Comparison of ENCODE assay signal across 2 fruit fly cellular contexts in genomic region chrX:2545328-2545758, dm6.
TF ChIP-seq lines count a peak whose summit lies in the region.

Gene trol, minus strand, starts transcription at chrX:2545427.

TF ChIP-seq in whole organism, embryonic, 481 proteins besides CTCF, POLR2A, EP300 and RAD21 (continued from another document and continues in another):
- peak; percentile 36 for TF ChIP-seq yki (optimal IDR thresholded peaks at IDR 0.05; lab: Kevin White, UChicago)
- TF ChIP-seq so (GFP tag; IDR thresholded peaks at IDR 0.05; lab: Robert Waterston, UW), result peak; percentile 39; the same call in 1 of the 3 replicates
- peak; percentile 29 for TF ChIP-seq HLHmδ (GFP tag; optimal IDR thresholded peaks at IDR 0.05; lab: Kevin White, UChicago)
- TF ChIP-seq kni (GFP tag; optimal IDR thresholded peaks at IDR 0.05; lab: Kevin White, UChicago), result peak; percentile 51
- 0 out of 2 replicates have a peak, but pooled peaks have one; percentile 28 for TF ChIP-seq Bgb (GFP tag; IDR thresholded peaks at IDR 0.05; lab: Robert Waterston, UW; ENCODE audit: partially characterized antibody)
- TF ChIP-seq CG10321 (GFP tag; IDR thresholded peaks at IDR 0.05; lab: Robert Waterston, UW), result 0 out of 2 replicates have a peak, but pooled peaks have one; percentile 11
- no peak for TF ChIP-seq wor (GFP tag; IDR thresholded peaks at IDR 0.05; lab: Robert Waterston, UW)
- TF ChIP-seq CG11093 (GFP tag; IDR thresholded peaks at IDR 0.05; lab: Robert Waterston, UW), result no peak
- TF ChIP-seq CG8281 (tag; optimal IDR thresholded peaks at IDR 0.05; lab: Kevin White, UChicago), result no peak
- peak; percentile 48 for TF ChIP-seq sens (GFP tag; lab: Kevin White, UChicago)
- TF ChIP-seq lbe (GFP tag; optimal IDR thresholded peaks at IDR 0.05; lab: Kevin White, UChicago), result no peak
- TF ChIP-seq jing (GFP tag; optimal IDR thresholded peaks at IDR 0.05; lab: Kevin White, UChicago), result no peak
- peak; percentile 54 for TF ChIP-seq CG1832 (GFP tag; optimal IDR thresholded peaks at IDR 0.05; lab: Kevin White, UChicago)
- no peak for TF ChIP-seq Xrp1 (GFP tag; IDR thresholded peaks at IDR 0.05; lab: Robert Waterston, UW)
- peak; percentile 15; the same call in 1 of the 2 replicates for TF ChIP-seq Rfx (GFP tag; IDR thresholded peaks at IDR 0.05; lab: Robert Waterston, UW)
- TF ChIP-seq kah (GFP tag; optimal IDR thresholded peaks at IDR 0.05; lab: Kevin White, UChicago), result peak; percentile 27
- no peak for TF ChIP-seq CG8765 (GFP tag; IDR thresholded peaks at IDR 0.05; lab: Robert Waterston, UW)
- 0 out of 3 replicates have a peak, but pooled peaks have one; percentile 20 for TF ChIP-seq Opbp (GFP tag; IDR thresholded peaks at IDR 0.05; lab: Robert Waterston, UW; ENCODE audit: partially characterized antibody)
- peak in 1 of 2 experiments; percentile 28 for TF ChIP-seq Hr78 (GFP tag; optimal IDR thresholded peaks at IDR 0.05; lab: Kevin White, UChicago)
- TF ChIP-seq hkb (optimal IDR thresholded peaks at IDR 0.05; lab: Kevin White, UChicago), result no peak
- TF ChIP-seq hkb (GFP tag; IDR thresholded peaks at IDR 0.05; lab: Robert Waterston, UW), result peak; percentile 21; the same call in 1 of the 2 replicates
- peak; percentile 45 for TF ChIP-seq sd (tag; optimal IDR thresholded peaks at IDR 0.05; lab: Kevin White, UChicago)
- TF ChIP-seq CG16779 (GFP tag; IDR thresholded peaks at IDR 0.05; lab: Robert Waterston, UW), result no peak
- TF ChIP-seq chinmo (GFP tag; IDR thresholded peaks at IDR 0.05; lab: Robert Waterston, UW; ENCODE audit: partially characterized antibody), result peak; percentile 97
- no peak for TF ChIP-seq pum (GFP tag; optimal IDR thresholded peaks at IDR 0.05; lab: Kevin White, UChicago)
- TF ChIP-seq crp (GFP tag; optimal IDR thresholded peaks at IDR 0.05; lab: Kevin White, UChicago), result no peak
- no peak for TF ChIP-seq CG12942 (GFP tag; optimal IDR thresholded peaks at IDR 0.05; lab: Kevin White, UChicago)
- no peak for TF ChIP-seq ems (GFP tag; optimal IDR thresholded peaks at IDR 0.05; lab: Kevin White, UChicago)
- TF ChIP-seq sob (GFP tag; IDR thresholded peaks at IDR 0.05; lab: Robert Waterston, UW), result no peak
- TF ChIP-seq Trl (optimal IDR thresholded peaks at IDR 0.05; lab: Kevin White, UChicago), result peak; percentile 62 to 74
- no peak for TF ChIP-seq Trl (GFP tag; optimal IDR thresholded peaks at IDR 0.05; lab: Kevin White, UChicago)
- TF ChIP-seq gce (GFP tag; IDR thresholded peaks at IDR 0.05; lab: Robert Waterston, UW), result 0 out of 3 replicates have a peak, but pooled peaks have one; percentile 18
- 0 out of 3 replicates have a peak, but pooled peaks have one; percentile 13 for TF ChIP-seq CG34422 (GFP tag; IDR thresholded peaks at IDR 0.05; lab: Robert Waterston, UW)
- TF ChIP-seq caup (GFP tag; optimal IDR thresholded peaks at IDR 0.05; lab: Kevin White, UChicago; ENCODE audit: severe bottlenecking), result peak; percentile 34
- TF ChIP-seq Hr39 (optimal IDR thresholded peaks at IDR 0.05; lab: Kevin White, UChicago), result no peak
- peak; percentile 6 for TF ChIP-seq lab (GFP tag; optimal IDR thresholded peaks at IDR 0.05; lab: Kevin White, UChicago)
- no peak for TF ChIP-seq CG10654 (GFP tag; optimal IDR thresholded peaks at IDR 0.05; lab: Kevin White, UChicago)
- no peak for TF ChIP-seq gcm (GFP tag; optimal IDR thresholded peaks at IDR 0.05; lab: Kevin White, UChicago)
- peak; percentile 1 for TF ChIP-seq exex (tag; optimal IDR thresholded peaks at IDR 0.05; lab: Kevin White, UChicago)
- no peak for TF ChIP-seq az2 (GFP tag; optimal IDR thresholded peaks at IDR 0.05; lab: Kevin White, UChicago)
- TF ChIP-seq zfh1 (GFP tag; IDR thresholded peaks at IDR 0.05; lab: Robert Waterston, UW), result peak; percentile 25; the same call in 1 of the 3 replicates
- no peak for TF ChIP-seq hb (GFP tag; IDR thresholded peaks at IDR 0.05; lab: Robert Waterston, UW; ENCODE audit: partially characterized antibody)
- no peak for TF ChIP-seq phol (tag; optimal IDR thresholded peaks at IDR 0.05; lab: Kevin White, UChicago)
- TF ChIP-seq lov (optimal IDR thresholded peaks at IDR 0.05; lab: Kevin White, UChicago), result no peak
- 0 out of 3 replicates have a peak, but pooled peaks have one; percentile 46 for TF ChIP-seq lov (GFP tag; IDR thresholded peaks at IDR 0.05; lab: Robert Waterston, UW)
- 0 out of 2 replicates have a peak, but pooled peaks have one; percentile 9 for TF ChIP-seq CG13287 (GFP tag; IDR thresholded peaks at IDR 0.05; lab: Robert Waterston, UW; ENCODE audit: partially characterized antibody)
- TF ChIP-seq Adf1 (GFP tag; IDR thresholded peaks at IDR 0.05; lab: Robert Waterston, UW), result peak; percentile 88
- TF ChIP-seq vvl (GFP tag; IDR thresholded peaks at IDR 0.05; lab: Robert Waterston, UW), result peak; percentile 48; the same call in 1 of the 2 replicates
- TF ChIP-seq CG2875 (GFP tag; optimal IDR thresholded peaks at IDR 0.05; lab: Kevin White, UChicago), result no peak
- no peak for TF ChIP-seq CG31388 (GFP tag; optimal IDR thresholded peaks at IDR 0.05; lab: Kevin White, UChicago)
- TF ChIP-seq CG2712 (tag; optimal IDR thresholded peaks at IDR 0.05; lab: Kevin White, UChicago), result no peak
- TF ChIP-seq BEAF-32 (GFP tag; optimal IDR thresholded peaks at IDR 0.05; lab: Kevin White, UChicago), result no peak
- no peak; the same call in 1 of the 2 replicates for TF ChIP-seq chm (GFP tag; IDR thresholded peaks at IDR 0.05; lab: Robert Waterston, UW)
- peak; percentile 82 for TF ChIP-seq CG12769 (tag; optimal IDR thresholded peaks at IDR 0.05; lab: Kevin White, UChicago)
- TF ChIP-seq CG30431 (GFP tag; optimal IDR thresholded peaks at IDR 0.05; lab: Kevin White, UChicago), result no peak
- TF ChIP-seq Lhr (GFP tag; optimal IDR thresholded peaks at IDR 0.05; lab: Kevin White, UChicago), result no peak
- no peak for TF ChIP-seq zf30C (GFP tag; optimal IDR thresholded peaks at IDR 0.05; lab: Kevin White, UChicago)
- no peak for TF ChIP-seq Xbp1 (GFP tag; optimal IDR thresholded peaks at IDR 0.05; lab: Kevin White, UChicago)
- no peak for TF ChIP-seq onecut (GFP tag; IDR thresholded peaks at IDR 0.05; lab: Robert Waterston, UW)
- no peak for TF ChIP-seq CG10959 (GFP tag; IDR thresholded peaks at IDR 0.05; lab: Robert Waterston, UW)
- peak; percentile 45 for TF ChIP-seq CG15479 (GFP tag; optimal IDR thresholded peaks at IDR 0.05; lab: Kevin White, UChicago)
- peak; percentile 98 for TF ChIP-seq Deaf1 (tag; optimal IDR thresholded peaks at IDR 0.05; lab: Kevin White, UChicago)
- no peak for TF ChIP-seq Myb (GFP tag; optimal IDR thresholded peaks at IDR 0.05; lab: Kevin White, UChicago)
- peak; percentile 22 for TF ChIP-seq Nf-YC (tag; optimal IDR thresholded peaks at IDR 0.05; lab: Kevin White, UChicago)

TF ChIP-seq in whole organism, prepupa, 60 proteins besides CTCF, POLR2A, EP300 and RAD21 (continued from another document):
- TF ChIP-seq CG3919 (GFP tag; optimal IDR thresholded peaks at IDR 0.05; lab: Kevin White, UChicago), result peak; percentile 33
- TF ChIP-seq CG11762 (GFP tag; optimal IDR thresholded peaks at IDR 0.05; lab: Kevin White, UChicago; ENCODE audit: insufficient read depth), result no peak
- no peak for TF ChIP-seq Hr38 (GFP tag; optimal IDR thresholded peaks at IDR 0.05; lab: Kevin White, UChicago)
- TF ChIP-seq CG3032 (tag; optimal IDR thresholded peaks at IDR 0.05; lab: Kevin White, UChicago), result no peak
- peak; percentile 91 for TF ChIP-seq svp (GFP tag; lab: Kevin White, UChicago)
- TF ChIP-seq Gug (GFP tag; IDR thresholded peaks at IDR 0.05; lab: Robert Waterston, UW), result no peak
- TF ChIP-seq CG6808 (GFP tag; optimal IDR thresholded peaks at IDR 0.05; lab: Kevin White, UChicago), result no peak
- TF ChIP-seq CG10669 (GFP tag; optimal IDR thresholded peaks at IDR 0.05; lab: Kevin White, UChicago), result no peak
- TF ChIP-seq ss (GFP tag; optimal IDR thresholded peaks at IDR 0.05; lab: Kevin White, UChicago), result peak; percentile 42 to 72
- TF ChIP-seq dac (GFP tag; optimal IDR thresholded peaks at IDR 0.05; lab: Kevin White, UChicago), result no peak
- peak; percentile 25; the same call in 1 of the 2 replicates for TF ChIP-seq CG15336 (GFP tag; IDR thresholded peaks at IDR 0.05; lab: Robert Waterston, UW)
- no peak for TF ChIP-seq CG34406 (GFP tag; optimal IDR thresholded peaks at IDR 0.05; lab: Kevin White, UChicago)
- no peak for TF ChIP-seq Sox15 (GFP tag; optimal IDR thresholded peaks at IDR 0.05; lab: Kevin White, UChicago)
- peak; percentile 23 for TF ChIP-seq Sox102F (GFP tag; optimal IDR thresholded peaks at IDR 0.05; lab: Kevin White, UChicago)
- TF ChIP-seq CG11294 (GFP tag; IDR thresholded peaks at IDR 0.05; lab: Robert Waterston, UW), result no peak
- TF ChIP-seq Smox (GFP tag; optimal IDR thresholded peaks at IDR 0.05; lab: Kevin White, UChicago), result no peak
- 0 out of 3 replicates have a peak, but pooled peaks have one; percentile 22 for TF ChIP-seq CG8119 (GFP tag; IDR thresholded peaks at IDR 0.05; lab: Robert Waterston, UW)
- TF ChIP-seq CG6163 (GFP tag; IDR thresholded peaks at IDR 0.05; lab: Robert Waterston, UW), result peak; percentile 50; the same call in 2 of the 3 replicates
- TF ChIP-seq CG6792 (GFP tag; optimal IDR thresholded peaks at IDR 0.05; lab: Kevin White, UChicago), result peak; percentile 30
- peak; percentile 17 for TF ChIP-seq net (GFP tag; optimal IDR thresholded peaks at IDR 0.05; lab: Kevin White, UChicago)
- peak; percentile 8 for TF ChIP-seq esn (GFP tag; optimal IDR thresholded peaks at IDR 0.05; lab: Kevin White, UChicago)
- no peak for TF ChIP-seq Hr4 (GFP tag; optimal IDR thresholded peaks at IDR 0.05; lab: Kevin White, UChicago)
- peak; percentile 8 for TF ChIP-seq CG32006 (GFP tag; optimal IDR thresholded peaks at IDR 0.05; lab: Kevin White, UChicago)
- no peak for TF ChIP-seq CG11902 (GFP tag; optimal IDR thresholded peaks at IDR 0.05; lab: Kevin White, UChicago)
- TF ChIP-seq spab (GFP tag; optimal IDR thresholded peaks at IDR 0.05; lab: Kevin White, UChicago), result no peak
- TF ChIP-seq CG8632 (GFP tag; optimal IDR thresholded peaks at IDR 0.05; lab: Kevin White, UChicago), result no peak
- TF ChIP-seq Eip78C (GFP tag; lab: Kevin White, UChicago), result peak; percentile 63
- TF ChIP-seq acj6 (GFP tag; optimal IDR thresholded peaks at IDR 0.05; lab: Kevin White, UChicago), result no peak
- TF ChIP-seq CG10631 (GFP tag; optimal IDR thresholded peaks at IDR 0.05; lab: Kevin White, UChicago), result no peak
- TF ChIP-seq Ets96B (tag; optimal IDR thresholded peaks at IDR 0.05; lab: Kevin White, UChicago), result no peak
- no peak for TF ChIP-seq CG7368 (GFP tag; optimal IDR thresholded peaks at IDR 0.05; lab: Kevin White, UChicago)
- no peak for TF ChIP-seq Hr39 (GFP tag; optimal IDR thresholded peaks at IDR 0.05; lab: Kevin White, UChicago)
- TF ChIP-seq achi (GFP tag; optimal IDR thresholded peaks at IDR 0.05; lab: Kevin White, UChicago), result peak; percentile 11
- TF ChIP-seq pdm3 (GFP tag; optimal IDR thresholded peaks at IDR 0.05; lab: Kevin White, UChicago), result no peak
- peak; percentile 23 for TF ChIP-seq CG9139 (GFP tag; optimal IDR thresholded peaks at IDR 0.05; lab: Kevin White, UChicago)
- TF ChIP-seq Eip93F (GFP tag; optimal IDR thresholded peaks at IDR 0.05; lab: Kevin White, UChicago), result no peak
- no peak for TF ChIP-seq Blimp-1 (GFP tag; optimal IDR thresholded peaks at IDR 0.05; lab: Kevin White, UChicago)
- TF ChIP-seq salr (GFP tag; optimal IDR thresholded peaks at IDR 0.05; lab: Kevin White, UChicago), result no peak
- no peak for TF ChIP-seq Ets21C (GFP tag; optimal IDR thresholded peaks at IDR 0.05; lab: Kevin White, UChicago)
- peak; percentile 15 for TF ChIP-seq Lpt (GFP tag; optimal IDR thresholded peaks at IDR 0.05; lab: Kevin White, UChicago)
- peak; percentile 19 for TF ChIP-seq topi (GFP tag; optimal IDR thresholded peaks at IDR 0.05; lab: Kevin White, UChicago)
